Worm (Caenorhabditis elegans) whole organism, L2 larva: ENCODE data around the gene K01A12.4.

Experiments
- C34F6.9 ChIP-seq: fragments of 150-350 bp; optimal IDR thresholded peaks from 2 replicates; lab custom pipeline; 2014; ENCODE audit warnings: missing biosample characterization, missing genetic modification characterization
- F13H6.1 ChIP-seq: sonication (generic microtip); optimal IDR thresholded peaks from 2 replicates; lab custom pipeline; 2016; ENCODE audit warnings: missing genetic modification characterization, missing compliant biosample characterization
- R02D3.7 ChIP-seq: fragments of 150-350 bp; optimal IDR thresholded peaks from 2 replicates; lab custom pipeline; 2014; ENCODE audit warnings: missing biosample characterization, missing genetic modification characterization
- Y55F3AM.14 ChIP-seq: fragments of 200-800 bp; sonication (Bioruptor generic); optimal IDR thresholded peaks from 2 replicates; lab custom pipeline; 2018; ENCODE audit warnings: mild to moderate bottlenecking, missing genetic modification characterization, missing compliant biosample characterization
- ZK546.5 ChIP-seq: sonication (generic microtip); optimal IDR thresholded peaks from 2 replicates; lab custom pipeline; 2017; ENCODE audit warnings: missing biosample characterization, missing genetic modification characterization
- alr-1 ChIP-seq: fragments of 150-350 bp; optimal IDR thresholded peaks from 2 replicates; lab custom pipeline; 2014; ENCODE audit warnings: missing biosample characterization, missing genetic modification characterization
- aly-2 ChIP-seq: fragments of 150-350 bp; optimal IDR thresholded peaks from 2 replicates; lab custom pipeline; 2014; ENCODE audit warnings: missing biosample characterization, missing genetic modification characterization
- ama-1 ChIP-seq: fragments of 150-350 bp; optimal IDR thresholded peaks from 2 replicates; lab custom pipeline; 2018; ENCODE audit warnings: inconsistent platforms
- blmp-1 ChIP-seq: sonication (generic microtip); optimal IDR thresholded peaks from 2 replicates; lab custom pipeline; 2017; ENCODE audit warnings: missing genetic modification characterization, mild to moderate bottlenecking, missing compliant biosample characterization, antibody characterized with exemption, moderate library complexity; ENCODE audit not compliant: insufficient read depth
- ceh-16 ChIP-seq: fragments of 150-350 bp; optimal IDR thresholded peaks from 2 replicates; lab custom pipeline; 2014; ENCODE audit warnings: missing biosample characterization, missing genetic modification characterization
- ceh-82 ChIP-seq: fragments of 150-350 bp; optimal IDR thresholded peaks from 2 replicates; lab custom pipeline; 2014; ENCODE audit warnings: missing biosample characterization, missing genetic modification characterization
- crh-2 ChIP-seq: sonication (generic microtip); optimal IDR thresholded peaks from 2 replicates; lab custom pipeline; 2017; ENCODE audit warnings: missing biosample characterization, missing genetic modification characterization
- dmd-4 ChIP-seq: sonication (generic microtip); optimal IDR thresholded peaks from 2 replicates; lab custom pipeline; 2017; ENCODE audit warnings: missing biosample characterization, missing genetic modification characterization
- egl-27 ChIP-seq: sonication (generic microtip); optimal IDR thresholded peaks from 3 replicates; lab custom pipeline; 2017; ENCODE audit warnings: missing biosample characterization, missing genetic modification reagents, missing genetic modification characterization
- elt-1 ChIP-seq: fragments of 150-350 bp; optimal IDR thresholded peaks from 2 replicates; lab custom pipeline; 2014; ENCODE audit warnings: missing biosample characterization, missing genetic modification characterization
- elt-3 ChIP-seq: sonication (generic microtip); optimal IDR thresholded peaks from 2 replicates; lab custom pipeline; 2017; ENCODE audit warnings: missing biosample characterization, missing genetic modification characterization
- fos-1 ChIP-seq: fragments of 150-350 bp; optimal IDR thresholded peaks from 2 replicates; lab custom pipeline; 2014; ENCODE audit warnings: missing biosample characterization, missing genetic modification characterization
- gmeb-1 ChIP-seq: fragments of 150-350 bp; optimal IDR thresholded peaks from 2 replicates; lab custom pipeline; 2014; ENCODE audit warnings: missing biosample characterization, missing genetic modification characterization
- lin-11 ChIP-seq: fragments of 150-350 bp; sonication (generic microtip); optimal IDR thresholded peaks from 2 replicates; lab custom pipeline; 2014; ENCODE audit warnings: missing biosample characterization, missing genetic modification characterization, inconsistent platforms, mixed read lengths
- lin-13 ChIP-seq: fragments of 150-350 bp; optimal IDR thresholded peaks from 2 replicates; lab custom pipeline; 2014; ENCODE audit warnings: missing biosample characterization, missing genetic modification reagents, missing genetic modification characterization
- lin-39 ChIP-seq: fragments of 150-350 bp; optimal IDR thresholded peaks from 2 replicates; lab custom pipeline; 2014; ENCODE audit warnings: missing biosample characterization, missing genetic modification reagents, missing genetic modification characterization
- lsy-2 ChIP-seq, 2 experiments: fragments of 150-350 bp in 1 of 2; sonication (generic microtip) in 1 of 2; optimal IDR thresholded peaks; 2 replicates each; lab custom pipeline; 2014 to 2017; ENCODE audit warnings: missing biosample characterization in 2 of 2, missing genetic modification characterization in 2 of 2
- mab-5 ChIP-seq: fragments of 150-350 bp; optimal IDR thresholded peaks from 2 replicates; lab custom pipeline; 2014; ENCODE audit warnings: missing biosample characterization, missing genetic modification characterization
- mbf-1 ChIP-seq: sonication (generic microtip); optimal IDR thresholded peaks from 2 replicates; lab custom pipeline; 2017; ENCODE audit warnings: missing biosample characterization, missing genetic modification characterization
- mdl-1 ChIP-seq, 2 experiments: fragments of 150-350 bp in 1 of 2; sonication (generic microtip) in 1 of 2; optimal IDR thresholded peaks; 2 replicates each; lab custom pipeline; 2017; ENCODE audit warnings: missing biosample characterization in 2 of 2, missing genetic modification characterization in 2 of 2
- nhr-10 ChIP-seq: sonication (generic microtip); optimal IDR thresholded peaks from 2 replicates; lab custom pipeline; 2017; ENCODE audit warnings: missing biosample characterization, missing genetic modification characterization
- nhr-11 ChIP-seq: fragments of 150-350 bp; optimal IDR thresholded peaks from 2 replicates; lab custom pipeline; 2014; ENCODE audit warnings: missing biosample characterization, missing genetic modification characterization
- nhr-12 ChIP-seq: fragments of 150-350 bp; optimal IDR thresholded peaks from 2 replicates; lab custom pipeline; 2014; ENCODE audit warnings: missing biosample characterization, missing genetic modification characterization
- nhr-129 ChIP-seq: fragments of 150-350 bp; optimal IDR thresholded peaks from 2 replicates; lab custom pipeline; 2014; ENCODE audit warnings: missing biosample characterization, missing genetic modification characterization
- nhr-21 ChIP-seq: fragments of 150-350 bp; optimal IDR thresholded peaks from 2 replicates; lab custom pipeline; 2014; ENCODE audit warnings: missing biosample characterization, missing genetic modification characterization
- nhr-23 ChIP-seq: fragments of 150-350 bp; optimal IDR thresholded peaks from 2 replicates; lab custom pipeline; 2014; ENCODE audit warnings: missing biosample characterization, missing genetic modification reagents, missing genetic modification characterization
- nhr-237 ChIP-seq: fragments of 150-350 bp; optimal IDR thresholded peaks from 2 replicates; lab custom pipeline; 2014; ENCODE audit warnings: missing biosample characterization, missing genetic modification characterization
- nhr-25 ChIP-seq: fragments of 150-350 bp; sonication (generic microtip); optimal IDR thresholded peaks from 3 replicates; lab custom pipeline; 2014; ENCODE audit warnings: missing biosample characterization, missing genetic modification characterization
- nhr-6 ChIP-seq: fragments of 150-350 bp; optimal IDR thresholded peaks from 2 replicates; lab custom pipeline; 2014; ENCODE audit warnings: missing biosample characterization, missing genetic modification characterization
- nhr-77 ChIP-seq: fragments of 150-350 bp; optimal IDR thresholded peaks from 2 replicates; lab custom pipeline; 2014; ENCODE audit warnings: missing biosample characterization, missing genetic modification characterization
- peb-1 ChIP-seq: fragments of 150-350 bp; optimal IDR thresholded peaks from 2 replicates; lab custom pipeline; 2014; ENCODE audit warnings: missing biosample characterization, missing genetic modification characterization
- sem-4 ChIP-seq: fragments of 150-350 bp; optimal IDR thresholded peaks from 2 replicates; lab custom pipeline; 2014; ENCODE audit warnings: missing biosample characterization, missing genetic modification reagents, missing genetic modification characterization
- skn-1 ChIP-seq: sonication (generic microtip); optimal IDR thresholded peaks from 2 replicates; lab custom pipeline; 2017; ENCODE audit warnings: missing biosample characterization, missing genetic modification characterization
- sma-3 ChIP-seq: sonication (generic microtip); optimal IDR thresholded peaks from 2 replicates; lab custom pipeline; 2016; ENCODE audit warnings: missing genetic modification reagents, missing genetic modification characterization, missing compliant biosample characterization
- sma-9 ChIP-seq, 2 experiments: fragments of 150-350 bp in 1 of 2; sonication (generic microtip) in 1 of 2; optimal IDR thresholded peaks; 2 replicates each; lab custom pipeline; 2014 to 2016; ENCODE audit warnings: missing genetic modification characterization in 2 of 2, mild to moderate bottlenecking in 1 of 2, missing biosample characterization in 1 of 2, missing compliant biosample characterization in 1 of 2, missing genetic modification reagents in 1 of 2, moderate library complexity in 1 of 2
- snpc-4 ChIP-seq: fragments of 150-350 bp; optimal IDR thresholded peaks from 2 replicates; lab custom pipeline; 2014; ENCODE audit warnings: missing biosample characterization, missing genetic modification characterization
- unc-39 ChIP-seq: fragments of 150-350 bp; optimal IDR thresholded peaks from 2 replicates; lab custom pipeline; 2014; ENCODE audit warnings: missing biosample characterization, missing genetic modification characterization
- unc-55 ChIP-seq: fragments of 150-350 bp; sonication (generic microtip); optimal IDR thresholded peaks from 3 replicates; lab custom pipeline; 2014; ENCODE audit warnings: missing biosample characterization, missing genetic modification reagents, missing genetic modification characterization
- unc-62 ChIP-seq: fragments of 150-350 bp; optimal IDR thresholded peaks from 2 replicates; lab custom pipeline; 2014; ENCODE audit warnings: missing biosample characterization, missing genetic modification reagents, missing genetic modification characterization
- zag-1 ChIP-seq: fragments of 150-350 bp; optimal IDR thresholded peaks from 2 replicates; lab custom pipeline; 2014; ENCODE audit warnings: missing biosample characterization, missing genetic modification characterization
- ztf-1 ChIP-seq: fragments of 200-800 bp; sonication (Bioruptor generic); conservative IDR thresholded peaks from 2 replicates; pipeline ENCODE4 v1.3.6; 2022; ENCODE audit warnings: missing genetic modification characterization, missing compliant biosample characterization
- ztf-11 ChIP-seq: sonication (generic microtip); optimal IDR thresholded peaks from 2 replicates; lab custom pipeline; 2017; ENCODE audit warnings: missing biosample characterization, missing genetic modification characterization
- ztf-4 ChIP-seq: fragments of 150-350 bp; optimal IDR thresholded peaks from 2 replicates; lab custom pipeline; 2014; ENCODE audit warnings: missing biosample characterization, missing genetic modification characterization

Gene K01A12.4

ce11 chrX:8623840-8624591, 13.3 kb downstream of the K01A12.4 start:
- TF ChIP-seq unc-39 (no peak), ztf-11 (tag; lab: Kevin White, UChicago) (no peak), aly-2 (tag; lab: Kevin White, UChicago) (no peak), ztf-4 (tag; lab: Kevin White, UChicago) (no peak), ceh-82 (tag; lab: Kevin White, UChicago) (no peak), zag-1 (tag; lab: Kevin White, UChicago) (no peak), ceh-16 (tag; lab: Kevin White, UChicago) (no peak), unc-55 (GFP tag; lab: Kevin White, UChicago) (peak; percentile 26), crh-2 (tag; lab: Kevin White, UChicago) (no peak), gmeb-1 (tag; lab: Kevin White, UChicago) (no peak), mab-5 (tag; lab: Kevin White, UChicago) (no peak), sma-3 (GFP tag; lab: Kevin White, UChicago) (no peak), nhr-12 (tag; lab: Kevin White, UChicago) (no peak), peb-1 (tag; lab: Kevin White, UChicago) (no peak), nhr-21 (tag; lab: Kevin White, UChicago) (peak; percentile 22), lin-13 (GFP tag; lab: Kevin White, UChicago) (no peak), nhr-11 (tag; lab: Kevin White, UChicago) (no peak), C34F6.9 (peak; percentile 24), skn-1 (no peak), snpc-4 (no peak), nhr-23 (tag; lab: Kevin White, UChicago) (no peak), ama-1 (lab: Kevin White, UChicago) (no peak), lin-11 (tag; lab: Kevin White, UChicago) (no peak), nhr-10 (tag; lab: Kevin White, UChicago) (no peak), nhr-237 (tag; lab: Kevin White, UChicago) (no peak), elt-3 (tag; lab: Kevin White, UChicago) (no peak), nhr-6 (no peak), elt-1 (tag; lab: Kevin White, UChicago) (no peak), alr-1 (tag; lab: Kevin White, UChicago) (no peak), sma-9 (GFP tag; optimal IDR thresholded peaks at IDR 0.05; lab: Kevin White, UChicago) (peak; percentile 15), sma-9 (tag; optimal IDR thresholded peaks at IDR 0.05; lab: Kevin White, UChicago) (no peak), fos-1 (tag; lab: Kevin White, UChicago) (peak; percentile 24), egl-27 (tag; lab: Kevin White, UChicago) (no peak), mbf-1 (no peak), sem-4 (no peak), dmd-4 (tag; lab: Kevin White, UChicago) (no peak), R02D3.7 (tag; lab: Kevin White, UChicago) (no peak), nhr-129 (tag; lab: Kevin White, UChicago) (peak; percentile 24), F13H6.1 (tag; lab: Kevin White, UChicago) (peak; percentile 19), Y55F3AM.14 (GFP tag; lab: Kevin White, UChicago) (no peak), nhr-77 (tag; lab: Kevin White, UChicago) (no peak), blmp-1 (tag; lab: Kevin White, UChicago) (no peak), ztf-1 (no peak), lin-39 (tag; lab: Kevin White, UChicago) (no peak), unc-62 (GFP tag; lab: Kevin White, UChicago) (no peak), ZK546.5 (tag; lab: Kevin White, UChicago) (no peak), lsy-2 (tag; optimal IDR thresholded peaks at IDR 0.05; lab: Kevin White, UChicago) (no peak), nhr-25 (no peak), mdl-1 (tag; optimal IDR thresholded peaks at IDR 0.05; lab: Kevin White, UChicago) (no peak)
